Fruit fly (Drosophila melanogaster): ENCODE data around the gene RpL26.

Gene RpL26

DNA sequence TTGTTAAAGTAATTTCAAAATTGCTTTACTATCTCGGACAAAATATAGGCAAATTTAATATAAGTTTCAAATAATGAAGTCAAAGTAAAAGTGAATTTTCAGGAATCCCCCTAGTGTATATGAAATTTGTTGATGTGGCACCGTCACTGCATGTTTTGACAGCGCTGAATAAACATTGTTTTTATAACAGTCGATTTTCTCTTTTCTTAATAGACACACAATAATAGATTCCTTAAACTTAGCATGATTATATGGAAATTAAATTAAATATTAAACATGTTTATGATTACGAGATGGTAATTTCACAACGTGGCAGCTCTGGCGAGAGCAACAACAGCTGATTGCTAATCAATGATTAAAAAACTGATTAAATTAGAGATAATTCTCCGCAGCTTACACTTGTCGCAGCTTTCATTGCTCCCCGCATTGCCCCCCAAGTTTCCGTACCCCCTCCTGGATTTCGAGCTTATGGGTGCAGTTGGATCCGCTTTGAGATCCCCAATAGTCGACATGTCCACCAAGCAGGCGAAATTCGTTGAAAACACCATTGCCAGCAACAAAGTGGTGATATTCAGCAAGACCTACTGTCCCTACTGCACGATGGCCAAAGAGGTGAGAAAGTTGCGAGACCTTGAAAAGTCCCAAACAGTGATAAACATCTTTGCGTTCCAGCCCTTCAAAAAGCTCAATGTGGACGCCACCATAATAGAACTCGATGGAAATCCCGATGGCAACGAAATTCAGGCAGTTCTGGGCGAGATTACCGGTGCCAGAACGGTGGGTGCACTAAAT, 29.4 kb upstream of the RpL26 start, which contains the start of gene Grx1 (continued):
- TF ChIP-seq CG14441 (GFP tag; IDR thresholded peaks at IDR 0.05) (peak; percentile 47), Ptx1 (GFP tag; IDR thresholded peaks at IDR 0.05) (peak; percentile 52), fd3F (GFP tag; optimal IDR thresholded peaks at IDR 0.05) (peak; percentile 58), pzg (GFP tag; optimal IDR thresholded peaks at IDR 0.05) (peak; percentile 42), CG34224 (GFP tag; IDR thresholded peaks at IDR 0.05; ENCODE audit: partially characterized antibody) (peak; percentile 7; the same call in 1 of the 3 replicates), Hr3 (GFP tag; optimal IDR thresholded peaks at IDR 0.05) (peak; percentile 49), onecut (GFP tag; IDR thresholded peaks at IDR 0.05) (no peak), Hmx (GFP tag; optimal IDR thresholded peaks at IDR 0.05) (peak; percentile 33), prd (optimal IDR thresholded peaks at IDR 0.05) (no peak), prd (GFP tag; IDR thresholded peaks at IDR 0.05) (peak; percentile 46; the same call in 1 of the 3 replicates), CG6683 (GFP tag; optimal IDR thresholded peaks at IDR 0.05) (no peak), pan (optimal IDR thresholded peaks at IDR 0.05) (no peak), pan (GFP tag; optimal IDR thresholded peaks at IDR 0.05 in 1 of 2, IDR thresholded peaks at IDR 0.05 in 1 of 2) (no peak), dpn (GFP tag; optimal IDR thresholded peaks at IDR 0.05) (peak; percentile 49 to 59), Aef1 (GFP tag; IDR thresholded peaks at IDR 0.05) (no peak), fu2 (GFP tag; optimal IDR thresholded peaks at IDR 0.05) (no peak), ind (GFP tag; optimal IDR thresholded peaks at IDR 0.05) (peak; percentile 66), gsb (GFP tag; IDR thresholded peaks at IDR 0.05) (no peak), CTCF (GFP tag; optimal IDR thresholded peaks at IDR 0.05) (no peak), CG42726 (GFP tag; IDR thresholded peaks at IDR 0.05; ENCODE audit: partially characterized antibody) (no peak), Elba2 (GFP tag; optimal IDR thresholded peaks at IDR 0.05) (no peak), Sin3A (optimal IDR thresholded peaks at IDR 0.05) (no peak), B-H1 (GFP tag; IDR thresholded peaks at IDR 0.05) (no peak), chn (GFP tag; optimal IDR thresholded peaks at IDR 0.05) (no peak), CkIIα-i1 (GFP tag; IDR thresholded peaks at IDR 0.05) (no peak), HLH4C (GFP tag; IDR thresholded peaks at IDR 0.05; ENCODE audit: partially characterized antibody) (no peak), vnd (GFP tag; IDR thresholded peaks at IDR 0.05; ENCODE audit: partially characterized antibody) (no peak), CG11504 (tag; optimal IDR thresholded peaks at IDR 0.05) (peak; percentile 77), lov (optimal IDR thresholded peaks at IDR 0.05) (no peak), lov (GFP tag; IDR thresholded peaks at IDR 0.05) (no peak), h (optimal IDR thresholded peaks at IDR 0.05) (no peak), CG11085 (GFP tag; IDR thresholded peaks at IDR 0.05) (no peak), CG11560 (tag; IDR thresholded peaks at IDR 0.05) (no peak), lbe (GFP tag; optimal IDR thresholded peaks at IDR 0.05) (peak; percentile 63), gfzf (GFP tag; optimal IDR thresholded peaks at IDR 0.05) (peak; percentile 5), dati (GFP tag; IDR thresholded peaks at IDR 0.05) (no peak), en (GFP tag; optimal IDR thresholded peaks at IDR 0.05) (no peak), CG5953 (GFP tag; IDR thresholded peaks at IDR 0.05) (no peak), CG14710 (tag; optimal IDR thresholded peaks at IDR 0.05) (peak; percentile 60), CG7928 (GFP tag; optimal IDR thresholded peaks at IDR 0.05) (peak; percentile 40), Rx (GFP tag; IDR thresholded peaks at IDR 0.05) (no peak), pb (GFP tag; optimal IDR thresholded peaks at IDR 0.05) (no peak), CG18011 (GFP tag; optimal IDR thresholded peaks at IDR 0.05) (peak; percentile 39)

dm6 chr3L:18870027-18870426, 28.6 kb upstream of the RpL26 start, which contains the start of gene Blos3:
Gene Blos3, plus strand, starts transcription at chr3L:18870224.
- TF ChIP-seq dm (GFP tag; optimal IDR thresholded peaks at IDR 0.05): no peak
- TF ChIP-seq Trl (optimal IDR thresholded peaks at IDR 0.05): no peak
- TF ChIP-seq Trl (GFP tag; optimal IDR thresholded peaks at IDR 0.05): peak; percentile 66
- no peak for TF ChIP-seq CG32767 (GFP tag; IDR thresholded peaks at IDR 0.05)
- TF ChIP-seq CG16779 (GFP tag; IDR thresholded peaks at IDR 0.05): no peak
- no peak for TF ChIP-seq nom (GFP tag; optimal IDR thresholded peaks at IDR 0.05)
- TF ChIP-seq bigmax (GFP tag; optimal IDR thresholded peaks at IDR 0.05): no peak
- peak; percentile 25; the same call in 1 of the 2 replicates for TF ChIP-seq ttk (GFP tag; IDR thresholded peaks at IDR 0.05)
- peak; percentile 15 for TF ChIP-seq Oli (tag; optimal IDR thresholded peaks at IDR 0.05)
- TF ChIP-seq Bdp1 (GFP tag; optimal IDR thresholded peaks at IDR 0.05): no peak
- TF ChIP-seq Dbx (GFP tag; IDR thresholded peaks at IDR 0.05): no peak
- TF ChIP-seq Rx (GFP tag; IDR thresholded peaks at IDR 0.05): peak; percentile 16; the same call in 1 of the 2 replicates
- TF ChIP-seq NC2β (GFP tag; optimal IDR thresholded peaks at IDR 0.05): peak; percentile 68
- no peak for TF ChIP-seq Oaz (GFP tag; IDR thresholded peaks at IDR 0.05)
